Worm (Caenorhabditis elegans) whole organism, L3 larva: ENCODE measurements around the gene dhs-23.

Source experiments
- R02D3.7 ChIP-seq: fragments of 150-350 bp; optimal IDR thresholded peaks from 2 replicates; lab custom pipeline; 2014; ENCODE audit warnings: missing biosample characterization, missing genetic modification characterization
- ZK546.5 ChIP-seq: sonication (generic microtip); optimal IDR thresholded peaks from 2 replicates; lab custom pipeline; 2017; ENCODE audit warnings: missing biosample characterization, missing genetic modification characterization
- ama-1 ChIP-seq: fragments of 150-350 bp; optimal IDR thresholded peaks from 2 replicates; lab custom pipeline; 2018
- ceh-28 ChIP-seq: fragments of 150-350 bp; optimal IDR thresholded peaks from 2 replicates; lab custom pipeline; 2014; ENCODE audit warnings: missing biosample characterization, missing genetic modification reagents, missing genetic modification characterization
- ceh-82 ChIP-seq: fragments of 150-350 bp; optimal IDR thresholded peaks from 2 replicates; lab custom pipeline; 2014; ENCODE audit warnings: missing biosample characterization, missing genetic modification characterization
- ceh-9 ChIP-seq: sonication (generic microtip); optimal IDR thresholded peaks from 2 replicates; lab custom pipeline; 2018; ENCODE audit warnings: missing biosample characterization, missing genetic modification characterization
- daf-12 ChIP-seq: fragments of 150-350 bp; optimal IDR thresholded peaks from 2 replicates; lab custom pipeline; 2014; ENCODE audit warnings: missing biosample characterization, missing genetic modification reagents, missing genetic modification characterization
- egl-27 ChIP-seq: sonication (generic microtip); optimal IDR thresholded peaks from 4 replicates; lab custom pipeline; 2017; ENCODE audit warnings: missing biosample characterization, missing genetic modification reagents, missing genetic modification characterization
- egl-5 ChIP-seq: fragments of 150-350 bp; optimal IDR thresholded peaks from 2 replicates; lab custom pipeline; 2017; ENCODE audit warnings: missing biosample characterization, missing genetic modification reagents, missing genetic modification characterization, inconsistent platforms
- elt-1 ChIP-seq: fragments of 150-350 bp; optimal IDR thresholded peaks from 2 replicates; lab custom pipeline; 2014; ENCODE audit warnings: missing biosample characterization, missing genetic modification characterization
- elt-2 ChIP-seq: sonication (generic microtip); optimal IDR thresholded peaks from 2 replicates; lab custom pipeline; 2016; ENCODE audit warnings: missing genetic modification reagents, mild to moderate bottlenecking, missing genetic modification characterization, missing compliant biosample characterization
- elt-3 ChIP-seq, 3 experiments: fragments of 150-350 bp in 1 of 3; sonication (generic microtip) in 2 of 3; optimal IDR thresholded peaks; 2 replicates in 2 of 3; 4 replicates in 1 of 3; lab custom pipeline; 2014 to 2017; ENCODE audit warnings: missing biosample characterization in 3 of 3, missing genetic modification characterization in 3 of 3
- eor-1 ChIP-seq, 2 experiments: fragments of 150-350 bp; optimal IDR thresholded peaks; 2 replicates each; lab custom pipeline; 2014 to 2018; ENCODE audit warnings: missing biosample characterization in 2 of 2, missing genetic modification characterization in 2 of 2
- fkh-10 ChIP-seq: sonication (generic microtip); optimal IDR thresholded peaks from 2 replicates; lab custom pipeline; 2017; ENCODE audit warnings: missing biosample characterization, missing genetic modification reagents, missing genetic modification characterization
- fos-1 ChIP-seq: fragments of 150-350 bp; optimal IDR thresholded peaks from 2 replicates; lab custom pipeline; 2014; ENCODE audit warnings: missing biosample characterization, missing genetic modification characterization
- hmg-11 ChIP-seq: sonication (generic microtip); optimal IDR thresholded peaks from 2 replicates; lab custom pipeline; 2016; ENCODE audit warnings: missing genetic modification characterization, missing compliant biosample characterization
- jun-1 ChIP-seq: fragments of 150-350 bp; optimal IDR thresholded peaks from 2 replicates; lab custom pipeline; 2014; ENCODE audit warnings: missing biosample characterization, missing genetic modification reagents, missing genetic modification characterization
- lin-39 ChIP-seq: fragments of 150-350 bp; optimal IDR thresholded peaks from 2 replicates; lab custom pipeline; 2018; ENCODE audit warnings: missing biosample characterization, missing genetic modification reagents, missing genetic modification characterization
- lsy-12 ChIP-seq: sonication (generic microtip); optimal IDR thresholded peaks from 2 replicates; lab custom pipeline; 2016; ENCODE audit warnings: mild to moderate bottlenecking, missing genetic modification characterization, missing compliant biosample characterization
- mdl-1 ChIP-seq: fragments of 150-350 bp; optimal IDR thresholded peaks from 2 replicates; lab custom pipeline; 2014; ENCODE audit warnings: missing biosample characterization, missing genetic modification characterization
- mml-1 ChIP-seq: fragments of 150-350 bp; sonication (generic microtip); optimal IDR thresholded peaks from 3 replicates; lab custom pipeline; 2014; ENCODE audit warnings: missing biosample characterization, missing genetic modification characterization
- nfya-1 ChIP-seq: sonication (generic microtip); optimal IDR thresholded peaks from 2 replicates; lab custom pipeline; 2017; ENCODE audit warnings: missing genetic modification characterization, mild to moderate bottlenecking, missing compliant biosample characterization, antibody characterized with exemption, moderate library complexity; ENCODE audit not compliant: insufficient read depth
- nhr-11 ChIP-seq: fragments of 150-350 bp; optimal IDR thresholded peaks from 2 replicates; lab custom pipeline; 2014; ENCODE audit warnings: missing biosample characterization, missing genetic modification characterization
- nhr-12 ChIP-seq: fragments of 150-350 bp; optimal IDR thresholded peaks from 2 replicates; lab custom pipeline; 2014; ENCODE audit warnings: missing biosample characterization, missing genetic modification characterization
- nhr-23 ChIP-seq: fragments of 150-350 bp; optimal IDR thresholded peaks from 2 replicates; lab custom pipeline; 2014; ENCODE audit warnings: missing biosample characterization, missing genetic modification reagents, missing genetic modification characterization
- nhr-237 ChIP-seq: fragments of 150-350 bp; optimal IDR thresholded peaks from 2 replicates; lab custom pipeline; 2014; ENCODE audit warnings: missing biosample characterization, missing genetic modification characterization
- nhr-28 ChIP-seq: fragments of 150-350 bp; optimal IDR thresholded peaks from 2 replicates; lab custom pipeline; 2014; ENCODE audit warnings: missing biosample characterization, missing genetic modification characterization
- nhr-43 ChIP-seq: sonication (generic microtip); optimal IDR thresholded peaks from 2 replicates; lab custom pipeline; 2016; ENCODE audit warnings: mild to moderate bottlenecking, missing genetic modification characterization, missing compliant biosample characterization; ENCODE audit not compliant: poor library complexity, severe bottlenecking
- nhr-67 ChIP-seq: fragments of 150-350 bp; optimal IDR thresholded peaks from 2 replicates; lab custom pipeline; 2014; ENCODE audit warnings: missing biosample characterization, missing genetic modification characterization
- nhr-76 ChIP-seq: fragments of 150-350 bp; sonication (generic microtip); optimal IDR thresholded peaks from 5 replicates; lab custom pipeline; 2014; ENCODE audit warnings: missing biosample characterization, missing genetic modification characterization
- sea-2 ChIP-seq: fragments of 150-350 bp; sonication (generic microtip); optimal IDR thresholded peaks from 4 replicates; lab custom pipeline; 2014; ENCODE audit warnings: missing biosample characterization, missing genetic modification reagents, missing genetic modification characterization
- skn-1 ChIP-seq: fragments of 150-350 bp; optimal IDR thresholded peaks from 2 replicates; lab custom pipeline; 2014; ENCODE audit warnings: missing biosample characterization, missing genetic modification characterization
- snpc-4 ChIP-seq: fragments of 150-350 bp; optimal IDR thresholded peaks from 2 replicates; lab custom pipeline; 2014; ENCODE audit warnings: missing biosample characterization, missing genetic modification characterization
- tbx-2 ChIP-seq: sonication (generic microtip); optimal IDR thresholded peaks from 2 replicates; lab custom pipeline; 2016; ENCODE audit warnings: mild to moderate bottlenecking, missing genetic modification characterization, missing compliant biosample characterization
- unc-39 ChIP-seq: sonication (generic microtip); optimal IDR thresholded peaks from 4 replicates; lab custom pipeline; 2017; ENCODE audit warnings: missing biosample characterization, missing genetic modification characterization
- unc-62 ChIP-seq: fragments of 150-350 bp; sonication (generic microtip); optimal IDR thresholded peaks from 4 replicates; lab custom pipeline; 2014; ENCODE audit warnings: missing biosample characterization, missing genetic modification reagents, missing genetic modification characterization
- zag-1 ChIP-seq: fragments of 150-350 bp; optimal IDR thresholded peaks from 2 replicates; lab custom pipeline; 2014; ENCODE audit warnings: missing biosample characterization, missing genetic modification characterization
- ztf-11 ChIP-seq: fragments of 150-350 bp; optimal IDR thresholded peaks from 2 replicates; lab custom pipeline; 2014; ENCODE audit warnings: missing biosample characterization, missing genetic modification characterization
- ztf-4 ChIP-seq: fragments of 150-350 bp; optimal IDR thresholded peaks from 2 replicates; lab custom pipeline; 2014; ENCODE audit warnings: missing biosample characterization, missing genetic modification characterization

The dhs-23 gene

ce11 chrV:15380857-15381256, at the start of gene dhs-23:
Gene dhs-23 (plus strand): TSS chrV:15381219.
- TF ChIP-seq hmg-11 = no peak
- no peak for TF ChIP-seq daf-12 (tag; lab: Kevin White, UChicago)
- TF ChIP-seq nhr-67 (tag; lab: Kevin White, UChicago) = no peak
- no peak for TF ChIP-seq ceh-28 (tag; lab: Kevin White, UChicago)
- TF ChIP-seq tbx-2 (tag; lab: Kevin White, UChicago) = no peak
- TF ChIP-seq snpc-4 (tag; lab: Kevin White, UChicago) = no peak
- no peak for TF ChIP-seq nhr-12 (tag; lab: Kevin White, UChicago)
- TF ChIP-seq mdl-1 (tag; lab: Kevin White, UChicago) = no peak
- TF ChIP-seq eor-1 (tag; optimal IDR thresholded peaks at IDR 0.05; lab: Kevin White, UChicago) = no peak
- TF ChIP-seq nhr-43 (tag; lab: Kevin White, UChicago) = no peak
- TF ChIP-seq ZK546.5 = no peak
- no peak for TF ChIP-seq nfya-1 (tag; lab: Kevin White, UChicago)
- no peak for TF ChIP-seq egl-5 (tag; lab: Kevin White, UChicago)
- TF ChIP-seq elt-1 (tag; lab: Kevin White, UChicago) = no peak
- no peak for TF ChIP-seq nhr-11 (tag; lab: Kevin White, UChicago)

ce11 chrV:15332851-15333250, 48.2 kb upstream of the dhs-23 start, which contains the start of gene srw-113:
Gene srw-113 (plus strand): TSS chrV:15333151.
- TF ChIP-seq fos-1 (tag; lab: Kevin White, UChicago) (no peak), nhr-28 (tag; lab: Kevin White, UChicago) (no peak), ztf-11 (tag; lab: Kevin White, UChicago) (no peak), ceh-82 (tag; lab: Kevin White, UChicago) (no peak), daf-12 (tag; lab: Kevin White, UChicago) (no peak), skn-1 (tag; lab: Kevin White, UChicago) (no peak), mdl-1 (tag; lab: Kevin White, UChicago) (no peak)
- TF ChIP-seq, all 47 proteins: peak for 0

- TF ChIP-seq tbx-2 (tag; lab: Kevin White, UChicago) (no peak), lin-39 (tag; lab: Kevin White, UChicago) (no peak), R02D3.7 (tag; lab: Kevin White, UChicago) (no peak), snpc-4 (tag; lab: Kevin White, UChicago) (no peak), ztf-11 (tag; lab: Kevin White, UChicago) (no peak), unc-39 (tag; lab: Kevin White, UChicago) (no peak), unc-62 (GFP tag; lab: Kevin White, UChicago) (no peak), nhr-67 (tag; lab: Kevin White, UChicago) (no peak), fkh-10 (GFP tag; lab: Kevin White, UChicago) (no peak), ZK546.5 (no peak), ztf-4 (no peak), jun-1 (tag; lab: Kevin White, UChicago) (no peak), ceh-9 (tag; lab: Kevin White, UChicago) (no peak), fos-1 (tag; lab: Kevin White, UChicago) (no peak), zag-1 (no peak), nhr-28 (tag; lab: Kevin White, UChicago) (no peak)
Observed at ce11 chrV:15337405-15337804, 43.6 kb upstream of the dhs-23 start, which contains the start of gene wrt-7. Gene wrt-7 (minus strand): TSS chrV:15337505.

- TF ChIP-seq unc-39 (tag; lab: Kevin White, UChicago) = no peak
- TF ChIP-seq mml-1 = no peak
- no peak for TF ChIP-seq ama-1 (lab: Kevin White, UChicago)
- no peak for TF ChIP-seq elt-2 (tag; lab: Kevin White, UChicago)
- TF ChIP-seq, all 47 proteins: peak for 0
Observed at ce11 chrV:15339363-15339762, 41.7 kb upstream of the dhs-23 start, which contains the start of gene clec-228. Gene clec-228 (minus strand): TSS chrV:15339463.

ce11 chrV:15341404-15341803, 39.6 kb upstream of the dhs-23 start, which contains the start of gene clec-229:
Gene clec-229 (minus strand): TSS chrV:15341504.
- TF ChIP-seq nhr-12 (tag; lab: Kevin White, UChicago) = no peak
- no peak for TF ChIP-seq nhr-76 (tag; lab: Kevin White, UChicago)
- no peak for TF ChIP-seq lsy-12 (tag; lab: Kevin White, UChicago)
- TF ChIP-seq elt-3 (tag; optimal IDR thresholded peaks at IDR 0.05; lab: Kevin White, UChicago) = no peak
- TF ChIP-seq ztf-11 (tag; lab: Kevin White, UChicago) = no peak
- TF ChIP-seq ama-1 (lab: Kevin White, UChicago) = no peak
- no peak for TF ChIP-seq nhr-23 (tag; lab: Kevin White, UChicago)
- no peak for TF ChIP-seq lin-39 (tag; lab: Kevin White, UChicago)
- TF ChIP-seq daf-12 (tag; lab: Kevin White, UChicago) = no peak
- TF ChIP-seq nhr-237 (tag; lab: Kevin White, UChicago) = no peak
- TF ChIP-seq unc-39 (tag; lab: Kevin White, UChicago) = no peak
- no peak for TF ChIP-seq mdl-1 (tag; lab: Kevin White, UChicago)
- TF ChIP-seq sea-2 (GFP tag; lab: Kevin White, UChicago) = no peak
- no peak for TF ChIP-seq unc-62 (GFP tag; lab: Kevin White, UChicago)
- TF ChIP-seq egl-27 (tag; lab: Kevin White, UChicago) = no peak
